Worm (Caenorhabditis elegans) whole organism, late embryonic: ENCODE measurements around the gene bcat-1.

Experiments
- C38D4.7 ChIP-seq: fragments of 200-800 bp; sonication (Bioruptor generic); optimal IDR thresholded peaks from 2 replicates; lab custom pipeline; 2018; ENCODE audit warnings: mild to moderate bottlenecking, missing genetic modification characterization, moderate library complexity, missing compliant biosample characterization
- F13H6.1 ChIP-seq: sonication (generic microtip); optimal IDR thresholded peaks from 2 replicates; lab custom pipeline; 2016; ENCODE audit warnings: missing genetic modification characterization, missing compliant biosample characterization
- K09A11.1 ChIP-seq: sonication (generic microtip); optimal IDR thresholded peaks from 2 replicates; lab custom pipeline; 2017; ENCODE audit warnings: antibody characterized with exemption, mild to moderate bottlenecking, missing genetic modification characterization, missing compliant biosample characterization; ENCODE audit not compliant: insufficient read depth
- T23F11.4 ChIP-seq: fragments of 200-800 bp; sonication (Bioruptor generic); optimal IDR thresholded peaks from 2 replicates; lab custom pipeline; 2018; ENCODE audit warnings: mild to moderate bottlenecking, missing genetic modification characterization, missing compliant biosample characterization
- Y22D7AL.16 ChIP-seq: sonication (generic microtip); optimal IDR thresholded peaks from 2 replicates; lab custom pipeline; 2016; ENCODE audit warnings: missing genetic modification characterization, missing compliant biosample characterization
- ceh-2 ChIP-seq: sonication (generic microtip); optimal IDR thresholded peaks from 2 replicates; lab custom pipeline; 2016; ENCODE audit warnings: missing genotype, missing genetic modification characterization, missing compliant biosample characterization
- ceh-22 ChIP-seq: sonication (generic microtip); optimal IDR thresholded peaks from 2 replicates; lab custom pipeline; 2017; ENCODE audit warnings: missing biosample characterization, missing genetic modification characterization
- ceh-30 ChIP-seq: fragments of 150-350 bp; optimal IDR thresholded peaks from 2 replicates; lab custom pipeline; 2014; ENCODE audit warnings: missing biosample characterization, missing genetic modification characterization
- ceh-31 ChIP-seq: sonication (generic microtip); optimal IDR thresholded peaks from 2 replicates; lab custom pipeline; 2016; ENCODE audit warnings: missing genetic modification characterization, missing compliant biosample characterization
- ceh-34 ChIP-seq: sonication (generic microtip); optimal IDR thresholded peaks from 2 replicates; lab custom pipeline; 2016; ENCODE audit warnings: mild to moderate bottlenecking, missing genetic modification characterization, missing compliant biosample characterization
- che-1 ChIP-seq: sonication (generic microtip); optimal IDR thresholded peaks from 2 replicates; lab custom pipeline; 2016; ENCODE audit warnings: mild to moderate bottlenecking, missing genetic modification characterization, missing compliant biosample characterization
- dmd-4 ChIP-seq: sonication (generic microtip); optimal IDR thresholded peaks from 2 replicates; lab custom pipeline; 2016; ENCODE audit warnings: borderline replicate concordance, missing genetic modification characterization, missing compliant biosample characterization
- dve-1 ChIP-seq: sonication (generic microtip); optimal IDR thresholded peaks from 2 replicates; lab custom pipeline; 2017; ENCODE audit warnings: antibody characterized with exemption, mild to moderate bottlenecking, missing genetic modification characterization, missing compliant biosample characterization
- elt-2 ChIP-seq: sonication (generic microtip); optimal IDR thresholded peaks from 2 replicates; lab custom pipeline; 2016; ENCODE audit warnings: missing genetic modification reagents, missing genetic modification characterization, missing compliant biosample characterization
- elt-4 ChIP-seq: sonication (generic microtip); optimal IDR thresholded peaks from 2 replicates; lab custom pipeline; 2016; ENCODE audit warnings: missing genetic modification characterization, missing compliant biosample characterization
- ets-4 ChIP-seq: sonication (generic microtip); optimal IDR thresholded peaks from 2 replicates; lab custom pipeline; 2016; ENCODE audit warnings: missing genetic modification characterization, missing compliant biosample characterization
- fkh-10 ChIP-seq: fragments of 150-350 bp; optimal IDR thresholded peaks from 2 replicates; lab custom pipeline; 2014; ENCODE audit warnings: missing biosample characterization, missing genetic modification reagents, missing genetic modification characterization
- fkh-6 ChIP-seq: sonication (generic microtip); optimal IDR thresholded peaks from 2 replicates; lab custom pipeline; 2016; ENCODE audit warnings: missing genetic modification characterization, missing compliant biosample characterization
- hlh-15 ChIP-seq: sonication (generic microtip); optimal IDR thresholded peaks from 2 replicates; lab custom pipeline; 2016; ENCODE audit warnings: missing genetic modification characterization, missing compliant biosample characterization
- hlh-30 ChIP-seq: sonication (generic microtip); optimal IDR thresholded peaks from 2 replicates; lab custom pipeline; 2017; ENCODE audit warnings: antibody characterized with exemption, missing genetic modification characterization, missing compliant biosample characterization; ENCODE audit not compliant: insufficient read depth
- lim-6 ChIP-seq: sonication (generic microtip); optimal IDR thresholded peaks from 2 replicates; lab custom pipeline; 2016; ENCODE audit warnings: missing genetic modification characterization, missing compliant biosample characterization
- lin-11 ChIP-seq: fragments of 200-800 bp; sonication (Bioruptor generic); optimal IDR thresholded peaks from 2 replicates; lab custom pipeline; 2018; ENCODE audit warnings: mild to moderate bottlenecking, missing genetic modification characterization, missing compliant biosample characterization
- madf-2 ChIP-seq: sonication (generic microtip); optimal IDR thresholded peaks from 2 replicates; lab custom pipeline; 2017; ENCODE audit warnings: missing genetic modification characterization, missing compliant biosample characterization
- mec-3 ChIP-seq: sonication (generic microtip); optimal IDR thresholded peaks from 2 replicates; lab custom pipeline; 2016; ENCODE audit warnings: borderline replicate concordance, missing genetic modification characterization, missing compliant biosample characterization
- nfya-1 ChIP-seq: sonication (generic microtip); optimal IDR thresholded peaks from 2 replicates; lab custom pipeline; 2017; ENCODE audit warnings: missing genetic modification characterization, mild to moderate bottlenecking, missing compliant biosample characterization, antibody characterized with exemption, moderate library complexity
- nhr-11 ChIP-seq: fragments of 150-350 bp; optimal IDR thresholded peaks from 2 replicates; lab custom pipeline; 2014; ENCODE audit warnings: missing biosample characterization, missing genetic modification characterization
- nhr-232 ChIP-seq: sonication (generic microtip); optimal IDR thresholded peaks from 2 replicates; lab custom pipeline; 2016; ENCODE audit warnings: missing genetic modification characterization, missing compliant biosample characterization
- pqm-1 ChIP-seq: sonication (generic microtip); optimal IDR thresholded peaks from 2 replicates; lab custom pipeline; 2016; ENCODE audit warnings: missing genetic modification characterization, missing compliant biosample characterization
- pros-1 ChIP-seq: fragments of 150-350 bp; optimal IDR thresholded peaks from 2 replicates; lab custom pipeline; 2014; ENCODE audit warnings: missing biosample characterization, missing genetic modification reagents, missing genetic modification characterization
- ref-2 ChIP-seq: sonication (generic microtip); optimal IDR thresholded peaks from 2 replicates; lab custom pipeline; 2016; ENCODE audit warnings: missing genetic modification characterization, missing compliant biosample characterization
- rnt-1 ChIP-seq: sonication (generic microtip); optimal IDR thresholded peaks from 2 replicates; lab custom pipeline; 2016; ENCODE audit warnings: missing genetic modification characterization, missing compliant biosample characterization
- sdc-2 ChIP-seq: sonication (generic microtip); optimal IDR thresholded peaks from 2 replicates; lab custom pipeline; 2016; ENCODE audit warnings: missing genotype, missing genetic modification characterization, missing compliant biosample characterization
- sox-4 ChIP-seq: sonication (generic microtip); optimal IDR thresholded peaks from 2 replicates; lab custom pipeline; 2017; ENCODE audit warnings: mild to moderate bottlenecking, missing genetic modification characterization, inconsistent platforms, missing compliant biosample characterization
- syd-9 ChIP-seq: sonication (generic microtip); optimal IDR thresholded peaks from 2 replicates; lab custom pipeline; 2016; ENCODE audit warnings: mild to moderate bottlenecking, missing genetic modification characterization, moderate library complexity, missing compliant biosample characterization
- tbx-2 ChIP-seq: sonication (generic microtip); optimal IDR thresholded peaks from 2 replicates; lab custom pipeline; 2016; ENCODE audit warnings: missing genetic modification characterization, missing compliant biosample characterization
- unc-55 ChIP-seq: sonication (generic microtip); optimal IDR thresholded peaks from 2 replicates; lab custom pipeline; 2017; ENCODE audit warnings: missing biosample characterization, missing genetic modification reagents, missing genetic modification characterization
- unc-86 ChIP-seq: sonication (generic microtip); optimal IDR thresholded peaks from 2 replicates; lab custom pipeline; 2016; ENCODE audit warnings: missing genetic modification characterization, missing compliant biosample characterization

bcat-1 gene

ce11 chrX:12872022-12872888 is 5.0 kb upstream of the bcat-1 start (continued):
- TF ChIP-seq hlh-30 (tag; lab: Kevin White, UChicago) = peak; percentile 44
- no peak for TF ChIP-seq ceh-30 (tag; lab: Kevin White, UChicago)
- no peak for TF ChIP-seq K09A11.1 (tag; lab: Kevin White, UChicago)
- TF ChIP-seq hlh-15 (tag; lab: Kevin White, UChicago) = no peak
- no peak for TF ChIP-seq lim-6 (tag; lab: Kevin White, UChicago)
- no peak for TF ChIP-seq syd-9 (tag; lab: Kevin White, UChicago)
- TF ChIP-seq tbx-2 (tag; lab: Kevin White, UChicago) = peak; percentile 60
- TF ChIP-seq T23F11.4 (GFP tag; lab: Kevin White, UChicago) = no peak
- peak; percentile 89 for TF ChIP-seq pqm-1 (tag; lab: Kevin White, UChicago)
- no peak for TF ChIP-seq sox-4 (tag; lab: Kevin White, UChicago)
- TF ChIP-seq unc-55 (GFP tag; lab: Kevin White, UChicago) = peak; percentile 56
- no peak for TF ChIP-seq madf-2
- TF ChIP-seq dve-1 (tag; lab: Kevin White, UChicago) = peak; percentile 80
- TF ChIP-seq ceh-22 = no peak
- no peak for TF ChIP-seq pros-1 (tag; lab: Kevin White, UChicago)
- TF ChIP-seq ets-4 (tag; lab: Kevin White, UChicago) = peak; percentile 41
- TF ChIP-seq C38D4.7 (GFP tag; lab: Kevin White, UChicago) = no peak
- TF ChIP-seq sdc-2 (tag; lab: Kevin White, UChicago) = no peak
- no peak for TF ChIP-seq lin-11 (tag; lab: Kevin White, UChicago)
- TF ChIP-seq unc-86 (tag; lab: Kevin White, UChicago) = no peak
- no peak for TF ChIP-seq ceh-2 (tag; lab: Kevin White, UChicago)
- TF ChIP-seq elt-4 (tag; lab: Kevin White, UChicago) = no peak
- TF ChIP-seq che-1 (tag; lab: Kevin White, UChicago) = no peak
- peak; percentile 97 for TF ChIP-seq elt-2 (tag; lab: Kevin White, UChicago)
- no peak for TF ChIP-seq nhr-232 (tag; lab: Kevin White, UChicago)
- peak; percentile 18 for TF ChIP-seq F13H6.1 (tag; lab: Kevin White, UChicago)
- no peak for TF ChIP-seq nhr-11 (tag; lab: Kevin White, UChicago)
- TF ChIP-seq fkh-10 (GFP tag; lab: Kevin White, UChicago) = no peak
- TF ChIP-seq ceh-31 (tag; lab: Kevin White, UChicago) = no peak
- TF ChIP-seq mec-3 (tag; lab: Kevin White, UChicago) = no peak

ce11 chrX:12873688-12874364 is 3.5 kb upstream of the bcat-1 start:
- no peak for TF ChIP-seq nfya-1 (tag; lab: Kevin White, UChicago)
- no peak for TF ChIP-seq pros-1 (tag; lab: Kevin White, UChicago)
- no peak for TF ChIP-seq madf-2
- peak; percentile 29 for TF ChIP-seq elt-2 (tag; lab: Kevin White, UChicago)
- no peak for TF ChIP-seq Y22D7AL.16
- TF ChIP-seq ref-2 (tag; lab: Kevin White, UChicago) = no peak
- no peak for TF ChIP-seq T23F11.4 (GFP tag; lab: Kevin White, UChicago)
- no peak for TF ChIP-seq ceh-34

- TF ChIP-seq fkh-6 (tag; lab: Kevin White, UChicago) = no peak
- no peak for TF ChIP-seq K09A11.1 (tag; lab: Kevin White, UChicago)
- no peak for TF ChIP-seq ets-4 (tag; lab: Kevin White, UChicago)
- no peak for TF ChIP-seq rnt-1 (tag; lab: Kevin White, UChicago)
- TF ChIP-seq elt-2 (tag; lab: Kevin White, UChicago) = peak; percentile 9
- TF ChIP-seq dmd-4 (tag; lab: Kevin White, UChicago) = no peak
Observed at ce11 chrX:12874798-12875342, 2.4 kb upstream of the bcat-1 start.
